Fruit fly (Drosophila melanogaster): ENCODE results near the gene CG34175.
"Not testable (repeated sequence)": the region's sequence is repeated elsewhere in the genome, so short reads cannot be mapped to it uniquely, and the experiment has no call there.

CG34175 gene

DNA sequence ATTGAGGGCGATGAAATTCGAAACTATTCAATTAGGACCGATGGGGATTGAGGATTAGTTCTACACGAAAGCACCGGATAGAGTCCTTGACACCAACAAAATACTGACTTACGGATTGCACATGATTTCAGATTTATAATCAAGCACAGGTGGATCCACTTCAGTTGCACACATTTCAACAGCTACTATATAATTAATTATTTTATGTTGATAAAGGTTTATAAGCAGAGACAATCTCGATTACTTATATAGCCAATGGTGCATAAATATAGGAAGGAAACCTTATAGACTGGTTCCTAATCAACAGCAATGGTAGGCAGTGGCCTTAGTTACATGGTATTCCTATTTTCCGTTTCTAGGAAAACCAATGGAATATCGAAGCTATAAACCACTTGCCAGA lies 29.4 kb upstream of the CG34175 start:
- no peak for TF ChIP-seq Sin3A (optimal IDR thresholded peaks at IDR 0.05)
- no peak for TF ChIP-seq psq (optimal IDR thresholded peaks at IDR 0.05)
- no peak for TF ChIP-seq h (optimal IDR thresholded peaks at IDR 0.05)
- no peak for TF ChIP-seq insv (optimal IDR thresholded peaks at IDR 0.05)
- TF ChIP-seq ttk (optimal IDR thresholded peaks at IDR 0.05): no peak
- TF ChIP-seq Myc (optimal IDR thresholded peaks at IDR 0.05): no peak

- TF ChIP-seq Sin3A (optimal IDR thresholded peaks at IDR 0.05) (no peak), insv (optimal IDR thresholded peaks at IDR 0.05) (no peak), ttk (optimal IDR thresholded peaks at IDR 0.05) (no peak), psq (optimal IDR thresholded peaks at IDR 0.05) (no peak), Myc (optimal IDR thresholded peaks at IDR 0.05) (no peak), h (optimal IDR thresholded peaks at IDR 0.05) (no peak)
Measured at dm6 chr2L:3369083-3369653, 28.7 kb upstream of the CG34175 start.

DNA sequence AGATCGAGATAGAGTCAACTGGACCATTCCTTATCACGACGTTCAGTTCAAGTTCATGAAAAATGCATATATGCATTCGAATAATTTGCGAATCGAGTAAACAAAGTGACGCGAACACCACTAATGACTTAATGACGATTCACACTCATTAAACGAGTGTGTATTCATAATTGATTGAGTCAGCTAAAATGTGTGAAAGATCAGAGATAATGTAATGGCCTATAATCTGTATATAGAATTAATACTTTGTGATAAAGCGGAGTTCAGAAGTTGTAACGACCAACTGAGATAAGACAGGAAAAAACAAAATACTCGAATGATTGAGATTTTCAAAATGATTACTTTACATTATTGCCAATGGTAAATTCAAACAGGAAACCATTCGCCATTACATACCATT lies 28.0 kb upstream of the CG34175 start:
- no peak for TF ChIP-seq Myc (optimal IDR thresholded peaks at IDR 0.05)
- TF ChIP-seq h (optimal IDR thresholded peaks at IDR 0.05): no peak
- no peak for TF ChIP-seq insv (optimal IDR thresholded peaks at IDR 0.05)
- TF ChIP-seq ttk (optimal IDR thresholded peaks at IDR 0.05): no peak
- no peak for TF ChIP-seq Sin3A (optimal IDR thresholded peaks at IDR 0.05)
- no peak for TF ChIP-seq psq (optimal IDR thresholded peaks at IDR 0.05)

dm6 chr2L:3370920-3371319 lies 26.9 kb upstream of the CG34175 start:
- TF ChIP-seq h (optimal IDR thresholded peaks at IDR 0.05) (no peak), psq (optimal IDR thresholded peaks at IDR 0.05) (no peak), Sin3A (optimal IDR thresholded peaks at IDR 0.05) (no peak), ttk (optimal IDR thresholded peaks at IDR 0.05) (no peak), Myc (optimal IDR thresholded peaks at IDR 0.05) (no peak), insv (optimal IDR thresholded peaks at IDR 0.05) (no peak)

- TF ChIP-seq insv (optimal IDR thresholded peaks at IDR 0.05) (no peak), Myc (optimal IDR thresholded peaks at IDR 0.05) (no peak), ttk (optimal IDR thresholded peaks at IDR 0.05) (no peak), Sin3A (optimal IDR thresholded peaks at IDR 0.05) (no peak), psq (optimal IDR thresholded peaks at IDR 0.05) (no peak), h (optimal IDR thresholded peaks at IDR 0.05) (no peak)
Measured at dm6 chr2L:3371340-3371739, 26.5 kb upstream of the CG34175 start.

DNA sequence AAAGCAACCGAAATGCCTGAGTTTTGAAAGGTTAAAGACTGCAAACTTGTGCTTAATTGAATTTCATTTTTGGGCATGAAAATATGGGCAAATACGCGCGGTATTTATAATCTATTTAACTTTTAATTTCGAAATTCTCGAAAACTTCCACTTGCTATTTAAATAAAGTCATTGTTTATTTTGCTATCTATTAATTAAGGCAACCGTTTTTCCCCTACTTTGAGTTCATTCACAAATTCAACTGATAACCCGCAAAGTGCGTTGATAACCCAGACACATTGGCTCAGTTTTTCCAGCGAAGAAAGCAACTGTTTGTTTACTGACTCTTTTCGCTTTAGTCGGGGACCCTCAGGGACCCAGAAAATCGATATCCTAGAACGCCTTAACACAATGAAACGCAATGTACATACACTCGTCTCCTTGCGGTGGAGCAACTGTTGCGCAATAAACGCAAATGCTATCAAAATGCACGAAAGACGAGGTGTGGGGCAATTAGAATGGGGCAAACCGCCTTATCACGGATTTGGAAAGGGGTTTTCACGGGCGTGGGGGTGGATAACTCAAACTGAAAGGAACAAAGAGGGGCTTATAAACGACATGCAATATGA lies 25.9 kb upstream of the CG34175 start:
- no peak for TF ChIP-seq Sin3A (optimal IDR thresholded peaks at IDR 0.05)

- TF ChIP-seq psq (optimal IDR thresholded peaks at IDR 0.05) (no peak), ttk (optimal IDR thresholded peaks at IDR 0.05) (no peak), h (optimal IDR thresholded peaks at IDR 0.05) (no peak), insv (optimal IDR thresholded peaks at IDR 0.05) (no peak), Sin3A (optimal IDR thresholded peaks at IDR 0.05) (no peak), Myc (optimal IDR thresholded peaks at IDR 0.05) (no peak)
Measured at dm6 chr2L:3372483-3372929, 25.3 kb upstream of the CG34175 start.

DNA sequence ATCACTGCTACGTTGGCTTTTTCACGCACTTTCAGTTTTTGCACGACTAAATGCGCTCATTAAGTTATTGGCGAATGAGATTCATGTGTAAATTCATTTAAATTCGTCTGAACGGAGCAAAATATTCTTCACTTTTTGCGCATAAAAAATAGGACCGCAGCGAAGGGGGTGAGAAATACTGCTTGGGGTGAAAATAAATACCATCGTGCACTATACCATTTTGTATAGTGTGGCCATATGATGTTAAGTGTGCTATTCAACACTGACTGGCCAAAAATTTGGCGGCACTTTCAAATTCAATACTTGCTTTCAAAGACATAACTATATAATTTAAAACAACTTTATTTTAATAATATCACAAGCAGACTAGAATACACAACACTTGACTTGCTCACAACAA lies 24.6 kb upstream of the CG34175 start, which contains the start of gene GramD1B:
TSS of gene GramD1B (minus strand) at position 131 of the 400 bp plus-strand sequence.
- no peak for TF ChIP-seq ttk (optimal IDR thresholded peaks at IDR 0.05)
- no peak for TF ChIP-seq Sin3A (optimal IDR thresholded peaks at IDR 0.05)
- TF ChIP-seq insv (optimal IDR thresholded peaks at IDR 0.05): no peak
- TF ChIP-seq h (optimal IDR thresholded peaks at IDR 0.05): no peak
- no peak for TF ChIP-seq psq (optimal IDR thresholded peaks at IDR 0.05)
- no peak for TF ChIP-seq Myc (optimal IDR thresholded peaks at IDR 0.05)

DNA sequence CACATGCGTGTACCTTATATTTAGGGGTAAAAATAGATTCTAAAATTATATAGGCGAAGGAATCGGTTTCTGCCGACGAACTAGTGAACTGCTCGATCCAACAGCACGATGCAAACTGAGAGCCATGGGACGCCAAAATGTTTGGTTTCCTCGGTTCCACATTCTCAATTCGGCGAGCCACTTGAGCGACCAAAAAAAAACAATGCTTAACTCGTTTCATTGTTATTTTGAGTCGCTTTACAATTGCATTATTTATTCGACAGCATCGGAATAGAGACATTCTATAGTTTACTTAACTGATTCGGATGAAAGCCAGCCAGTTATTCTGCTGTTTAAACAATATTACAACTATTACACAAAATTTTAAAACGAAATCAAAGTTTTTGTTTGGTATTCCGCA lies 22.2 kb upstream of the CG34175 start, which contains the start of gene CG15412:
TSS of gene CG15412 (minus strand) at position 101 of the 400 bp plus-strand sequence.
- no peak for TF ChIP-seq Sin3A (optimal IDR thresholded peaks at IDR 0.05)

DNA sequence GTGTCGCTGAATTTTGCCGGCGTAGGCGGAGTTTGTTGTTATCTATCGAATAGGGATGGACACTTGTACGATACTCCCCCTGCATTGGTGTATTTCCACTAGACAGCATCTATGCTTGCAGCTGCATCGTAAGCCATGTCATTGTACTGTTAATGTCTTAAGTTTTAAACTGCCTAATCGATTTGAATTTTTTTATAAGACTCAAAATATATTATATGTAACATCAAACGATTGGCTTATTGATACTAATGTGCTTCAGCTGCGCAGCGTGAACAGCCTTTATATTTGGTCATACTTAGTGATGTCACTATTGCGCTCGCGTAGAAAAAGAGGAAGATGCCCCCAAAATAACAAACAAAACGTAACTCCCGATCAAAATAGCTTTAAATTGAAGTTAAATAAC lies 21.1 kb upstream of the CG34175 start, which contains the start of the genes CG9662 and Ptpa:
TSS of gene CG9662 (minus strand) at position 54 of the 403 bp plus-strand sequence.
TSS of gene Ptpa (plus strand) at position 319 of the 403 bp plus-strand sequence.
- TF ChIP-seq psq (optimal IDR thresholded peaks at IDR 0.05) (no peak), Sin3A (optimal IDR thresholded peaks at IDR 0.05) (no peak), insv (optimal IDR thresholded peaks at IDR 0.05) (no peak), Myc (optimal IDR thresholded peaks at IDR 0.05) (no peak), ttk (optimal IDR thresholded peaks at IDR 0.05) (no peak), h (optimal IDR thresholded peaks at IDR 0.05) (no peak)

DNA sequence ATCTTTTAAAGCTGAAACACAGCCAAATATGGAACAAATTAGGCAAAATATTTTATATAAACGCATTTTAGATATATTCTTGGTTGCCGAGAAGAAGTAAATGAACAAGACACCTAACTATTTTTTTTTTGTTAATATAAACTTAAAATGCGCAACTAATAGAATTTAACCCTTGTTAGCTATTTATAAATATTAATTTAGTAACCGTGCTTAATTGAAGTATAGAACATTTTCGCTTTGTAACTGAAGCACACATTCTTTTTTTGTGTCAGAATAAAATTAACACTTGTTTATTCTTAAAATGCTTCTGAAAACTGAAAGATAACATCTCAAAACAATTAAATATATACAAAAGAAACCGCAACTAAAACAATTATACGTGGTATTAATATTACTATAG lies 10.2 kb upstream of the CG34175 start, which contains the start of gene Sfp23F:
TSS of gene Sfp23F (minus strand) at position 101 of the 400 bp plus-strand sequence.
- TF ChIP-seq ttk (optimal IDR thresholded peaks at IDR 0.05) (no peak), Myc (optimal IDR thresholded peaks at IDR 0.05) (no peak), h (optimal IDR thresholded peaks at IDR 0.05) (no peak), Sin3A (optimal IDR thresholded peaks at IDR 0.05) (no peak)

DNA sequence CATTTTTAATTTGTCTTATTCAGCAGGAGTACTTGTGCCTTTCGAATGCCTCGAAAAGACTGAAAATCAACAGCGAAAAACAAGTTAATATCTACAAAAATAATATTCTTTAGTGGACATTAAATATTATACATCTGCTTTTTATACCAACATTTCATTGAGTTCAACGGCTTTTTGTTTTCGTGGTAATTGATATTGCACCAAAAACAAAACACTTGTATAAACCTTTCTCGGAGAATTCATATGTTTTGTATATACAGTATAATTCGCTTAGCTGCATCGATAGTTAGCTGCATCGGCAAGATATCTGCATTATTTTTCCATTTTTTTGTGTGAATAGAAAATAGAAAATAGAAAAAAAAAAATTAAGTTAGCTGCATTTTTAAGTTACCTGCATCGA lies 9.4 kb upstream of the CG34175 start, which contains the start of gene CG42460:
TSS of gene CG42460 (minus strand) at position 101 of the 400 bp plus-strand sequence.
- not testable (repeated sequence) for TF ChIP-seq Myc, ttk, insv (optimal IDR thresholded peaks at IDR 0.05)

DNA sequence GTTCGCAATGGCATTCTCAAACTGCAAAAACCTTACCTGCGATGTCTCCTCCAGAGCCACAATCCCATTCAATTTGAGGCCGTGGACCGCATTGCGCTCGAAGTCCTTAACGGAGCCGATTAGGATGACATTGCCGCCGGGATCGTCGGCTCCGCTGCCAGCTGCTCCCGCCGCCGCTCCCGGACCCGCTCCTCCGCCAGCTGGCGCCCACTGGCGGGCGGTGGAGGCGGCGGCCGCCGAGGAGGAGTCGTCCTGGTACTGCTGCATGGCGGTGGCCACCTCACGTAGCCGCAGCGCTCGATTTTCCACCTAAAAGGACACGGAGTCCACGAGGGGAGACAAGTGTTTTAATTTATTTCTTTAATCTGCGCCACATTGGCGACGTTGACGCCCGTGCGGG lies 9.9 kb downstream of the CG34175 start:
- TF ChIP-seq Myc (optimal IDR thresholded peaks at IDR 0.05) (no peak), Sin3A (optimal IDR thresholded peaks at IDR 0.05) (no peak), insv (optimal IDR thresholded peaks at IDR 0.05) (no peak), h (optimal IDR thresholded peaks at IDR 0.05) (no peak), psq (optimal IDR thresholded peaks at IDR 0.05) (no peak), ttk (optimal IDR thresholded peaks at IDR 0.05) (no peak)
